Worm (Caenorhabditis elegans) whole organism, young adult: Measurements from ENCODE around the gene fbxa-139.
A peak's percentile ranks its signal among the peaks of the same experiment; 100 is the strongest.

ENCODE experiments used
- ama-1 ChIP-seq, 3 experiments: fragments of 150-350 bp in 1 of 3; sonication (generic microtip) in 2 of 3; optimal IDR thresholded peaks; 2 replicates each; lab custom pipeline; 2014 to 2018; ENCODE audit warnings: missing biosample characterization in 2 of 3, missing genetic modification characterization in 2 of 3, missing genetic modification reagents in 2 of 3
- cebp-2 ChIP-seq: fragments of 200-800 bp; sonication (Bioruptor generic); IDR thresholded peaks from 2 replicates; pipeline ENCODE4 v1.3.6; 2022; ENCODE audit warnings: missing genetic modification characterization, missing compliant biosample characterization
- die-1 ChIP-seq: sonication (generic microtip); optimal IDR thresholded peaks from 2 replicates; lab custom pipeline; 2016; ENCODE audit warnings: missing genotype, mild to moderate bottlenecking, missing genetic modification characterization, missing compliant biosample characterization
- lsl-1 ChIP-seq: fragments of 200-800 bp; sonication (Bioruptor generic); optimal IDR thresholded peaks from 2 replicates; lab custom pipeline; 2018; ENCODE audit warnings: mild to moderate bottlenecking, missing genetic modification characterization, moderate library complexity, missing compliant biosample characterization
- nfya-2 ChIP-seq: fragments of 200-800 bp; sonication (Bioruptor generic); IDR thresholded peaks from 2 replicates; pipeline ENCODE4 v1.3.6; 2022; ENCODE audit warnings: missing genetic modification reagents, missing genetic modification characterization, missing compliant biosample characterization

- TF ChIP-seq die-1 (tag; lab: Kevin White, UChicago) (peak; percentile 81), cebp-2 (GFP tag; lab: Robert Waterston, UW) (0 out of 2 replicates have a peak, but pooled peaks have one; percentile 74), nfya-2 (GFP tag; lab: Robert Waterston, UW) (no peak), lsl-1 (peak; percentile 30), ama-1 (optimal IDR thresholded peaks at IDR 0.05; lab: Kevin White, UChicago) (no peak), ama-1 (GFP tag; optimal IDR thresholded peaks at IDR 0.05; lab: Kevin White, UChicago) (peak; percentile 22 to 32)
These were observed 42.8 kb downstream of the fbxa-139 start for ce11 chrV:15551642-15552041.
